Worm (Caenorhabditis elegans): Measurements from ENCODE around the gene gst-38.

The gst-38 gene

DNA sequence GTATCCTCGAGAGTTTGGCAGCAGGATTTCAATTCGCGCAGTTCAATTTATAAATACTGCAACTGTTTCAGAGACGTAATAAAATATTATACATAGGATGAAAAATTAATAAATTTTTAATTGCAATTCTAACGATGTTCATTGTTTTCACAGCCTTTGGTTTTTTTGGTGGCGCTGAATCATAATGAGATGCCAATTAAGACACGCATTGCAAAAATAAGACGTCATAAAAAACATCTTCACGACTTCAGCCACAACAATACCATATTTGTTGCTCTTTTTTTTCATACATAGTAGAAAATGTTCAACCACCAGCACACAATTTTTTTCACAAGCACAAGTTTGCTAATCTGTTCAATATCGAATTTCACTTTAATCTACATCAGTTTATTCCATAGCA lies 43.6 kb downstream of the gst-38 start, which contains the start of gene str-56:
Gene str-56, plus strand, starts transcription at position 301 of the 400 bp plus-strand sequence.
- TF ChIP-seq ztf-16 (tag; optimal IDR thresholded peaks at IDR 0.05) = no peak
- no peak for TF ChIP-seq unc-42 (tag; optimal IDR thresholded peaks at IDR 0.05)
- TF ChIP-seq dmd-4 (tag; optimal IDR thresholded peaks at IDR 0.05; ENCODE audit: borderline replicate concordance) = no peak
- no peak for TF ChIP-seq sox-2 (GFP tag; IDR thresholded peaks at IDR 0.05)
- no peak for TF ChIP-seq ttx-3 (tag; optimal IDR thresholded peaks at IDR 0.05)
- no peak for TF ChIP-seq ceh-34 (tag; optimal IDR thresholded peaks at IDR 0.05)
- TF ChIP-seq nhr-232 (tag; optimal IDR thresholded peaks at IDR 0.05) = no peak
- TF ChIP-seq C08G9.2 (tag; optimal IDR thresholded peaks at IDR 0.05) = no peak
- no peak for TF ChIP-seq pag-3 (tag; optimal IDR thresholded peaks at IDR 0.05; ENCODE audit: borderline replicate concordance)
- TF ChIP-seq pros-1 (tag; optimal IDR thresholded peaks at IDR 0.05) = no peak
- TF ChIP-seq npax-4 (tag; optimal IDR thresholded peaks at IDR 0.05) = no peak
- no peak for TF ChIP-seq Y22D7AL.16 (tag; optimal IDR thresholded peaks at IDR 0.05)
- no peak for TF ChIP-seq pax-1 (tag; optimal IDR thresholded peaks at IDR 0.05)
- no peak for TF ChIP-seq hlh-8 (tag; optimal IDR thresholded peaks at IDR 0.05)
- TF ChIP-seq tbx-7 (tag; optimal IDR thresholded peaks at IDR 0.05) = no peak
- TF ChIP-seq K09A11.1 (tag; optimal IDR thresholded peaks at IDR 0.05; ENCODE audit: insufficient read depth) = no peak
- TF ChIP-seq sdc-2 (tag; optimal IDR thresholded peaks at IDR 0.05) = no peak
- no peak for TF ChIP-seq syd-9 (tag; optimal IDR thresholded peaks at IDR 0.05)
- no peak for TF ChIP-seq ceh-9 (tag; optimal IDR thresholded peaks at IDR 0.05)

DNA sequence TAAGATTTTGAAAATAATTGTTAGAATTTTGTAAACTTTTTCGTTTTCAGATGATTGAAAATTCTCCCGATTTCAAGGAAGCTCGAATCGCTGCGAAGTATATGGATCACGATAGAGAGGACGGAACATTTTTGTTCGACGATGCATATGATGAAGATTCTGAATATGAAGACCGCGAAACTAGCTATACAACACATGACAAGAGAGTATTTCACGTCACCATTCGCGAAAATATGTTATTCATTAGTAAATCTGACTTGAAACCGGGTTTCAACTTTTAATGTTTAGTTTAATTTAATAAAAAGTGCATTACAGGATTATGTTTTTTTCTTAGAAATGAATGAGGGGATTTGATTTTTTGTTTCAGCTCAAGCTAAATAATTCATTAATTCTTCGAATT lies 45.5 kb downstream of the gst-38 start, which contains the start of gene str-57:
Gene str-57, plus strand, starts transcription at position 301 of the 400 bp plus-strand sequence.
- TF ChIP-seq ama-1 (optimal IDR thresholded peaks at IDR 0.05) = no peak
- TF ChIP-seq unc-55 (GFP tag; optimal IDR thresholded peaks at IDR 0.05) = no peak
- TF ChIP-seq hlh-13 (GFP tag; optimal IDR thresholded peaks at IDR 0.05) = no peak
- TF ChIP-seq zip-5 (tag; optimal IDR thresholded peaks at IDR 0.05) = no peak
- TF ChIP-seq syd-9 (tag; optimal IDR thresholded peaks at IDR 0.05) = no peak
- no peak for TF ChIP-seq dve-1 (tag; optimal IDR thresholded peaks at IDR 0.05)
- TF ChIP-seq hlh-15 (tag; optimal IDR thresholded peaks at IDR 0.05) = no peak
- no peak for TF ChIP-seq pha-4 (tag; optimal IDR thresholded peaks at IDR 0.05)
- no peak for TF ChIP-seq gmeb-2 (tag; optimal IDR thresholded peaks at IDR 0.05)
- no peak for TF ChIP-seq pqm-1 (tag; optimal IDR thresholded peaks at IDR 0.05)
- TF ChIP-seq elt-2 (tag; optimal IDR thresholded peaks at IDR 0.05) = no peak
- TF ChIP-seq pat-9 (tag; optimal IDR thresholded peaks at IDR 0.05) = no peak
- TF ChIP-seq npax-4 (tag; optimal IDR thresholded peaks at IDR 0.05) = no peak
- TF ChIP-seq eyg-1 (tag; optimal IDR thresholded peaks at IDR 0.05) = no peak
- TF ChIP-seq ceh-6 (GFP tag; optimal IDR thresholded peaks at IDR 0.05) = no peak
- no peak for TF ChIP-seq fax-1 (tag; optimal IDR thresholded peaks at IDR 0.05)
- no peak for TF ChIP-seq ceh-48 (tag; optimal IDR thresholded peaks at IDR 0.05)

DNA sequence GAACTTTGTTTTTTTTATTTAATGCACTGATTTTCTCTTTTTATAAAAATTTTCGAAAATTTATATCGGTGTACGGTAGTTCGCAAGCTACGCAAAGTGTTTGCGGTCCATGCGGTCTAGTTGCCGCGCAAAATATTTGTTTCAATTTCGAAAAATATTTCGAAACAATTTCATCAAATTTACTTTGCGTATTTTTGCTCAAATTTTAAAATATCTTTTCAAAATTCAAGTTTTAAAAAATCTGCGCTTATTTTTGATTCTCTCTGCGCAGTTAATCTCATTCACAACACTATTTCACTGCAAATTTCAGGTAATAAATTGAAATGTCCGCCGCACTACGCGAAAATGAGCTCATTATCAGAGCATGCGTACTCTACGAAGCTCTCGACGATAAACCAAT lies 48.5 kb downstream of the gst-38 start, which contains the start of gene fbxa-197:
Gene fbxa-197, plus strand, starts transcription at position 301 of the 400 bp plus-strand sequence.
- TF ChIP-seq che-1 (tag; optimal IDR thresholded peaks at IDR 0.05) (no peak), pax-1 (tag; optimal IDR thresholded peaks at IDR 0.05) (no peak), rnt-1 (tag; optimal IDR thresholded peaks at IDR 0.05) (no peak), K02D7.2 (tag; optimal IDR thresholded peaks at IDR 0.05) (no peak), dve-1 (tag; optimal IDR thresholded peaks at IDR 0.05) (no peak)

DNA sequence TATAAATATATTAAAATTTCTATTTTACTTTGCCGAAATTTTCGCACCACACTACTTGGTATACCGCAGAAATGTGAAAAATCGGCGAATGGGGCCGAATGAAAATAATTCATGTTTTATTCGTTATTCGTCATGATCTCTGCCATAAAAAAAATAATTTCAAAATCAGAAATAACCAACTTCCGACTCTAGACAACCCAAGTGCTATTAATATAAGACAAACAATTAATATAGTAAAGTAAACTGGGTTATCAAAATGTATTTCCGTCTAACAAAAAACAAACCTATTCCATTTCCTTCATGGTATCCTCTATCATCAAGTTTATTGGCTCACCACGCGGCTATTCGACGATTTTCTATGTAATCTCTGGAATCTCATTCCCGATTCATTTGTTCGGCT lies 50.0 kb downstream of the gst-38 start, which contains the start of gene srh-293:
Gene srh-293, plus strand, starts transcription at position 301 of the 400 bp plus-strand sequence.
- no peak for TF ChIP-seq ceh-48 (tag; optimal IDR thresholded peaks at IDR 0.05)
- no peak for TF ChIP-seq elt-4 (tag; optimal IDR thresholded peaks at IDR 0.05)
- TF ChIP-seq lin-11 (tag; optimal IDR thresholded peaks at IDR 0.05) = no peak
- no peak for TF ChIP-seq ceh-45 (GFP tag; IDR thresholded peaks at IDR 0.05)
- no peak for TF ChIP-seq ttx-3 (tag; optimal IDR thresholded peaks at IDR 0.05)
- TF ChIP-seq ceh-2 (tag; optimal IDR thresholded peaks at IDR 0.05) = no peak
- TF ChIP-seq ceh-18 (tag; optimal IDR thresholded peaks at IDR 0.05) = no peak
- no peak for TF ChIP-seq pha-2 (tag; optimal IDR thresholded peaks at IDR 0.05)
- no peak for TF ChIP-seq hlh-15 (tag; optimal IDR thresholded peaks at IDR 0.05)
- TF ChIP-seq fkh-6 (tag; optimal IDR thresholded peaks at IDR 0.05) = no peak
- no peak for TF ChIP-seq T23F11.4 (GFP tag; optimal IDR thresholded peaks at IDR 0.05)
- TF ChIP-seq pax-1 (tag; optimal IDR thresholded peaks at IDR 0.05) = no peak
- TF ChIP-seq sox-2 (GFP tag; IDR thresholded peaks at IDR 0.05) = no peak
- no peak for TF ChIP-seq unc-3 (GFP tag; conservative IDR thresholded peaks at IDR 0.05)
- no peak for TF ChIP-seq unc-3 (tag; optimal IDR thresholded peaks at IDR 0.05)
- no peak for TF ChIP-seq hlh-13 (GFP tag; optimal IDR thresholded peaks at IDR 0.05)
- no peak for TF ChIP-seq tbx-7 (tag; optimal IDR thresholded peaks at IDR 0.05)
- TF ChIP-seq K09A11.1 (tag; optimal IDR thresholded peaks at IDR 0.05; ENCODE audit: insufficient read depth) = no peak
- no peak for TF ChIP-seq K02D7.2 (tag; optimal IDR thresholded peaks at IDR 0.05)
- TF ChIP-seq mec-3 (tag; optimal IDR thresholded peaks at IDR 0.05; ENCODE audit: borderline replicate concordance) = no peak
